Worm (Caenorhabditis elegans): Measurements from ENCODE around the gene clec-6.

DNA sequence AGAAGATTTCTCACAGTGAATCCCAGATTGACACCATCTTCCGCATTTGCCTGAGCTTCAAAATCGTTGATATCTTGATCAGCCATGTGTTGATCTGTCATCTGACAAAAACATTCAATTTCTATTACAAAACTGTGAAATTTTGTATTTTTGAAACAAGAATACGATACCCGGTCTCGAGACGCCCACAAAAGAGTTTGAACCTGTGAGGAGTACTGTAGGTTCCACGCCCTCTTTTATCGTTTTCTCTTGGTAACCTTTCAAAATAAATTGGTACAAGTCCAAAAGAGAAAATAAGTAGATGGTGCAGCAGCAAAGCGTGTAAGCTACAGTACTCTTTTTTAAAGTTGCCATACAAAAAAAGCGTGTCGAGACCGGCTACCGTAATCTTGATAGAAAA lies 22.7 kb upstream of the clec-6 start, which contains the start of gene F26F4.12:
- TF ChIP-seq nhr-28 (tag; optimal IDR thresholded peaks at IDR 0.05) (no peak), daf-12 (tag; optimal IDR thresholded peaks at IDR 0.05) (no peak), unc-62 (GFP tag; optimal IDR thresholded peaks at IDR 0.05) (no peak), ama-1 (optimal IDR thresholded peaks at IDR 0.05) (no peak), nhr-23 (tag; optimal IDR thresholded peaks at IDR 0.05) (no peak), egl-27 (tag; optimal IDR thresholded peaks at IDR 0.05) (no peak), snpc-4 (tag; optimal IDR thresholded peaks at IDR 0.05) (no peak), jun-1 (tag; optimal IDR thresholded peaks at IDR 0.05) (no peak), fos-1 (tag; optimal IDR thresholded peaks at IDR 0.05) (no peak), ceh-82 (tag; optimal IDR thresholded peaks at IDR 0.05) (no peak), aly-2 (tag; optimal IDR thresholded peaks at IDR 0.05) (no peak), elt-3 (tag; optimal IDR thresholded peaks at IDR 0.05) (no peak)

All from whole organism, L3 larva.